Fruit fly (Drosophila melanogaster) Kc167 (cell line): ENCODE data around the gene GatA.

Experiments used
- Myc ChIP-seq: fragments of >200 bp; optimal IDR thresholded peaks from 2 replicates; lab custom pipeline; 2017; ENCODE audit warnings: missing external identifiers
- Sin3A ChIP-seq: fragments of >200 bp; optimal IDR thresholded peaks from 2 replicates; lab custom pipeline; 2018; ENCODE audit warnings: missing external identifiers
- h ChIP-seq: fragments of >200 bp; optimal IDR thresholded peaks from 3 replicates; lab custom pipeline; 2018; ENCODE audit warnings: missing external identifiers
- insv ChIP-seq: fragments of >200 bp; optimal IDR thresholded peaks from 3 replicates; lab custom pipeline; 2018; ENCODE audit warnings: missing external identifiers
- psq ChIP-seq: fragments of >200 bp; optimal IDR thresholded peaks from 2 replicates; lab custom pipeline; 2017; ENCODE audit warnings: missing external identifiers
- ttk ChIP-seq: sonication (Bioruptor generic); optimal IDR thresholded peaks from 2 replicates; lab custom pipeline; 2017; ENCODE audit warnings: missing external identifiers

GatA gene

DNA sequence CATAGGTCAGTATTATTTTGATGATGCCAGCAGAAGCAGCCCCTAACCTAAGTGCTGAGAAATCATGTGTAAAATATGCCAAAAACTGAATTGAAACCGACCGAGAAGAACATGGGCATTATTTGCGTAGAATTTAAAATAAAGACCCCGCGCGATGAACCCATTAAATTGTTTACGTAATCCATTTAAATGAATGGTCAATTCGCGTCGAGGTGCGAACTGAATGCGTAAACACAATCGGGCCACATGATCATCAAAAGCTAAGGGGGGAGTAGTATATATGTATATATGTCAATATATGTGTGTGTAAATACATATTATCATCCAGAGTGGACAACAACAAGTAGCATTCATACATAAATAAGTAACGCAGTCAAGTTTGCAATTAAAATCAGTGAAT is 31.5 kb upstream of the GatA start:
- no peak for TF ChIP-seq insv (lab: Kevin White, UChicago)
- TF ChIP-seq Myc (lab: Kevin White, UChicago), result no peak
- no peak for TF ChIP-seq h (lab: Kevin White, UChicago)
- TF ChIP-seq ttk (lab: Kevin White, UChicago), result no peak
- no peak for TF ChIP-seq psq (lab: Kevin White, UChicago)
- TF ChIP-seq Sin3A (lab: Kevin White, UChicago), result no peak

- no peak for TF ChIP-seq Sin3A (lab: Kevin White, UChicago)
- no peak for TF ChIP-seq ttk (lab: Kevin White, UChicago)
- TF ChIP-seq Myc (lab: Kevin White, UChicago), result no peak
- TF ChIP-seq h (lab: Kevin White, UChicago), result no peak
- no peak for TF ChIP-seq psq (lab: Kevin White, UChicago)
Measured at dm6 chr3R:19059285-19059684, 30.6 kb upstream of the GatA start.

DNA sequence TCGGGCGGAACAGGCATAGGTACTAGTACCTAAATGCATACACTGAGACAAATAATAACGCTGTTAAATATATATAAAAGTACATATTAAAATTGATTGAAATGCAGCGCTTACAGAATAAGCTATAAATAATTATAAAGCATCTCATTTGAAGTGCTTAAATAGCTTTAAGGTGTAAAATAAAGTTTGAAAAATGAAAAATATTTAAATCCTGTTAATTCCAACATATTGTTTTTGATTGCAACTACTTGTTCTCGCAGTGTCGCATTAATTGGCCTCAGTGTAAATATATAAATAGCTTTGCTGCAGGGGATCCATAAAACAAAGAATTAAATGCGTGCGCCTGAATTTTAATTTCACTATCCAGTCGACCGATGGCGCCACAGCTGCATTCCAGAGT is 29.7 kb upstream of the GatA start:
- TF ChIP-seq h (lab: Kevin White, UChicago) (no peak), ttk (lab: Kevin White, UChicago) (no peak), Myc (lab: Kevin White, UChicago) (no peak), insv (lab: Kevin White, UChicago) (no peak), psq (lab: Kevin White, UChicago) (no peak), Sin3A (lab: Kevin White, UChicago) (no peak)

dm6 chr3R:19056884-19057283 is 28.2 kb upstream of the GatA start:
- TF ChIP-seq psq (lab: Kevin White, UChicago) (no peak), Sin3A (lab: Kevin White, UChicago) (no peak), Myc (lab: Kevin White, UChicago) (no peak), ttk (lab: Kevin White, UChicago) (no peak), h (lab: Kevin White, UChicago) (no peak), insv (lab: Kevin White, UChicago) (no peak)

DNA sequence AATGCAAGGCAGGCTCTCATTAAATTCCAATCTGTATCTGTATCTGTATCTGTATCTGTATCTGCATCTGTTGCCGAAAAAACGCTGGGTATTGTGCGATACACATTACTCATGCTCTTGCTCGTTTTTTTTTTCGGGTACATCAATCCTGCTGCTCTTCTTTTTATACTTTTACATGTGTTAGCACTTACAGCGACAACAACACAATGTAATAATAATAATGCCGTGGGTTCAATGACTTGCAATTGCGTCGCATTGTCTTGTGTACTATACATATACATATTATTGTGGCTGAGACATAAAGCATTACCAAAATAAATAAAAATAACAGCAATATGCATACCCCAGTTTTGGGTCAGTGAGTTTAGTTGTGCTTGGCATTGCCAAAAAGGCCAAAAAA is 26.2 kb upstream of the GatA start:
- no peak for TF ChIP-seq insv (lab: Kevin White, UChicago)
- no peak for TF ChIP-seq Sin3A (lab: Kevin White, UChicago)
- no peak for TF ChIP-seq h (lab: Kevin White, UChicago)
- no peak for TF ChIP-seq ttk (lab: Kevin White, UChicago)
- no peak for TF ChIP-seq Myc (lab: Kevin White, UChicago)
- TF ChIP-seq psq (lab: Kevin White, UChicago), result no peak

DNA sequence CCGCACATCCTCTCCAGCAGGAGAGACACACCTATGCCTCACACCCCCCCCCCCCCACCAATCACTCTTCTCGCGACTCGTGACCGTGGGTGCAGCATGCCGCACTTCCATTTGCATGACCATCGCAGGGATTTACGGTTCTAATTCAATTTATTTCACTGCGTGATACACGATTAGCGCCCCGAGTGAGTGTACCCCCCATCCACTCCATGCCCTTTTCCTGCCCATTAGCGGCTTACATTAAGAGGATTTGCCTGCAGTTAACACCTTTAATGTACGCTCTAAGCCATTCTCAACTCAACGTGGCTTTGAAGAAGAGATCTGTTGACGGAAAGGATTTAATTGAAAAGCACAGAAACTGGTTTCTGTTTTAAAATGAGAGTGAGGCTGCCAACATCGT is 23.8 kb upstream of the GatA start:
- TF ChIP-seq h (lab: Kevin White, UChicago) (no peak), Sin3A (lab: Kevin White, UChicago) (no peak), psq (lab: Kevin White, UChicago) (no peak), Myc (lab: Kevin White, UChicago) (no peak), ttk (lab: Kevin White, UChicago) (no peak), insv (lab: Kevin White, UChicago) (no peak)

DNA sequence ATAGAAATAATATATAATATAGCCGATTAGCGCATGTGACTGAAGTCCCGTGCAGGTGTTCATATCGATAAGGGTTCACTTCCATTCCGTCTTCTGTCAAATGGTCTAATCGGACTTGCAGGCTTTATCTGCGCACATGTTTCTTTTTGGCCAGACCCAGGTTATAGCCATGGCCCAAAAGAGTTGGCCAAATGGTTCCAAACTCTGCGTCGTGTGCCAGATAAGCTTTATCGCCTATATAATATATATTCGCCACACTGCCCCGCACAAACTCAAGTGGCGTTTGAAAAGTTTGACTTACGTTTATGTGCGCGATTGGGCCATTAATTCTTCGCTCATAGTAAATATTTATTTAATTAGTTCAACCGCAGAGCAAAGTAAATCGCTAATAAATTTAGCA is 22.6 kb upstream of the GatA start:
- TF ChIP-seq h (lab: Kevin White, UChicago), result no peak
- no peak for TF ChIP-seq insv (lab: Kevin White, UChicago)
- no peak for TF ChIP-seq Myc (lab: Kevin White, UChicago)

- TF ChIP-seq ttk (lab: Kevin White, UChicago), result no peak
- TF ChIP-seq Sin3A (lab: Kevin White, UChicago), result no peak
- no peak for TF ChIP-seq h (lab: Kevin White, UChicago)
- TF ChIP-seq insv (lab: Kevin White, UChicago), result no peak
- no peak for TF ChIP-seq Myc (lab: Kevin White, UChicago)
- TF ChIP-seq psq (lab: Kevin White, UChicago), result no peak
Measured at dm6 chr3R:19044638-19045037, 16.0 kb upstream of the GatA start.

DNA sequence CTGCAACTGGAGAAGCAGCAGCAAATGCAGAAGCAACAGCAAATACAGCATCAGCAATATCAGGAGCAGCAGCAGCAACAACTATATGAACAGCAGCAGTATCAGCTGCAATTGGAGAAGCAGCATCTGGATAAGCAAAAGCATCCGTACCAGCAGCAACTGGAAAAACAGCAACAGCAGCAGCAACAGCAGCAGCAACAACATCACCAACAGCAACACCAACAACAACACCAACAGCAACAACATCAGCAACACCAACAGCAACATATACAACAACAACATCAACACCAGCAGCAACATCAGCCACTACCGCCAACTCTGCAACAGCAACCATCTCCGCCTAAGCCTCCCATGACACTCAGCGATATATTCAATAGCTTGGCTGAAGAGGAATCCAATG is 12.0 kb upstream of the GatA start:
- no peak for TF ChIP-seq ttk (lab: Kevin White, UChicago)
- TF ChIP-seq h (lab: Kevin White, UChicago), result no peak
- no peak for TF ChIP-seq Sin3A (lab: Kevin White, UChicago)
- TF ChIP-seq psq (lab: Kevin White, UChicago), result no peak
- TF ChIP-seq insv (lab: Kevin White, UChicago), result no peak
- TF ChIP-seq Myc (lab: Kevin White, UChicago), result no peak

DNA sequence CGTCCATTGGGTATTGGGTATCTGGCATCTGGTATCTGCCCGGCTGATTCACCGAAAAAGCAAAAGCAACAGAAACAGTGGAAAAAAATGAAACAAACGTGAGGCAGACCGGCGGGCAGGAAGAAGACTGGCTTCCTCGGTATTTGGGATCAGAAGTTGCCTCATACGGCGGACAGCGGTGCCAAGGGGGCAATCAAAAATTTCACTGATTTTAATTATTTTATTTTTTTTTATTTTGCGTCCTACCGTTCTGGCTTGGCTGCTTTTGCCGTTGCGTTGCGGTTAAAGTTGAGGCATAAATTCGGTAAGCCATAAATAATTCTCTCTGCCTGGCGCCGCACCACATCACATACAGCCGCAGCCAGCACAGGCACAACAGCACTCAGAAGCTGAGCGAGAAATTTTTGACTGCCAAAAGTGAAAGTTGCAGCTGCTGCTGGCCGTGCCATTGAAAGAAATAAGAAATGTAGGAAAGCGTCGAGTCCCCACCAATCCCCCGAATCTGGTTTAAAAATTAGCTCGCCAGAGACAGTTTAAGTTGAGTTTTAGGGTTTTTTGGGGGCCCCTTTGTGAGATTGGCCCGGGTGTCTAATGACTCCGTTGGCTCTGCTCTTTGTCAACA is 8.0 kb upstream of the GatA start:
- TF ChIP-seq ttk (lab: Kevin White, UChicago), result no peak
- TF ChIP-seq Sin3A (lab: Kevin White, UChicago), result no peak
- no peak for TF ChIP-seq insv (lab: Kevin White, UChicago)
- TF ChIP-seq psq (lab: Kevin White, UChicago), result no peak
- TF ChIP-seq Myc (lab: Kevin White, UChicago), result no peak
- no peak for TF ChIP-seq h (lab: Kevin White, UChicago)

dm6 chr3R:19033238-19033637 is 4.6 kb upstream of the GatA start, which contains the start of gene CG6026:
CG6026 (plus strand) TSS chr3R:19033538.
- TF ChIP-seq ttk (lab: Kevin White, UChicago), result no peak
- TF ChIP-seq Sin3A (lab: Kevin White, UChicago), result no peak
- TF ChIP-seq insv (lab: Kevin White, UChicago), result no peak
- TF ChIP-seq Myc (lab: Kevin White, UChicago), result no peak
- TF ChIP-seq psq (lab: Kevin White, UChicago), result no peak
- no peak for TF ChIP-seq h (lab: Kevin White, UChicago)

- no peak for TF ChIP-seq psq (lab: Kevin White, UChicago)
- no peak for TF ChIP-seq Sin3A (lab: Kevin White, UChicago)
- TF ChIP-seq insv (lab: Kevin White, UChicago), result no peak
- no peak for TF ChIP-seq h (lab: Kevin White, UChicago)
- TF ChIP-seq ttk (lab: Kevin White, UChicago), result no peak
- TF ChIP-seq Myc (lab: Kevin White, UChicago), result no peak
Measured at dm6 chr3R:19031210-19031609, 2.6 kb upstream of the GatA start, which contains the start of the genes Prp18 and CG6013. Prp18 (minus strand) TSS chr3R:19031271. CG6013 (plus strand) TSS chr3R:19031503.
